Worm (Caenorhabditis elegans) whole organism, L1 larva: ENCODE measurements around the gene F20B6.5.

Experiments used
- efl-1 ChIP-seq, 4 experiments: fragments of 150-350 bp; optimal IDR thresholded peaks in 3 of 4; peaks in 1 of 4; 1 replicate in 1 of 4; 2 replicates in 3 of 4; lab custom pipeline; 2014; ENCODE audit warnings: missing biosample characterization in 2 of 4, missing genetic modification characterization in 2 of 4, missing genetic modification reagents in 2 of 4
- egl-27 ChIP-seq, 2 experiments: fragments of 150-350 bp in 1 of 2; sonication (generic microtip); optimal IDR thresholded peaks; 3 replicates each; lab custom pipeline; 2017 to 2018; ENCODE audit warnings: missing biosample characterization in 2 of 2, missing genetic modification characterization in 2 of 2, missing genetic modification reagents in 2 of 2

DNA sequence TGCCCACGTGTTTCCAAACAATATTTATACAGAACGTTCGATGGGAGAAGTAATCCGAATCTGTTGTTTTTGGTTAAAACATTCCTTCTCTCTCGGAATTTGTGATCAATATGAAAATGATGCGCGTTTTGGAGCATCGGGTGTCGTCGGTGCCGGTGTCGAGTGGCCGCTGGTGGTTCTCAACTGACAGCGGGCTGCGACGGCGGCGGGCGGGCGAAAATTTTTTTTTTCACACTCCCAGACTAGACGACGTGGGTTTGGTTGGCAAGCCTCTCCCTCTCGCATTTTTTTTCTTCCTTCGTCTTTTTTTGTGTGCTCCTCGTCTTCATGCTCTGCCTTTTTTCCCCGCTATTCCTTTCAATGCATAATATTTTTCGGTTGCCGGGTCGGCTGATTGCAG, 18.4 kb upstream of the F20B6.5 start, which contains the start of gene W01H2.2:
- TF ChIP-seq egl-27 (tag; optimal IDR thresholded peaks at IDR 0.05; lab: Kevin White, UChicago) (no peak), efl-1 (optimal IDR thresholded peaks at IDR 0.05; lab: Kevin White, UChicago) (no peak), efl-1 (GFP tag; optimal IDR thresholded peaks at IDR 0.05 in 1 of 2; lab: Kevin White, UChicago) (no peak)
